Worm (Caenorhabditis elegans) whole organism, L2 larva: ENCODE results near the gene lgc-56.

Experiments used
- C34F6.9 ChIP-seq: fragments of 150-350 bp; optimal IDR thresholded peaks from 2 replicates; lab custom pipeline; 2014; ENCODE audit warnings: missing biosample characterization, missing genetic modification characterization
- F13H6.1 ChIP-seq: sonication (generic microtip); optimal IDR thresholded peaks from 2 replicates; lab custom pipeline; 2016; ENCODE audit warnings: missing genetic modification characterization, missing compliant biosample characterization
- Y55F3AM.14 ChIP-seq: fragments of 200-800 bp; sonication (Bioruptor generic); optimal IDR thresholded peaks from 2 replicates; lab custom pipeline; 2018; ENCODE audit warnings: mild to moderate bottlenecking, missing genetic modification characterization, missing compliant biosample characterization
- ZK546.5 ChIP-seq: sonication (generic microtip); optimal IDR thresholded peaks from 2 replicates; lab custom pipeline; 2017; ENCODE audit warnings: missing biosample characterization, missing genetic modification characterization
- alr-1 ChIP-seq: fragments of 150-350 bp; optimal IDR thresholded peaks from 2 replicates; lab custom pipeline; 2014; ENCODE audit warnings: missing biosample characterization, missing genetic modification characterization
- blmp-1 ChIP-seq: sonication (generic microtip); optimal IDR thresholded peaks from 2 replicates; lab custom pipeline; 2017; ENCODE audit warnings: missing genetic modification characterization, mild to moderate bottlenecking, missing compliant biosample characterization, antibody characterized with exemption, moderate library complexity; ENCODE audit not compliant: insufficient read depth
- ceh-16 ChIP-seq: fragments of 150-350 bp; optimal IDR thresholded peaks from 2 replicates; lab custom pipeline; 2014; ENCODE audit warnings: missing biosample characterization, missing genetic modification characterization
- ceh-82 ChIP-seq: fragments of 150-350 bp; optimal IDR thresholded peaks from 2 replicates; lab custom pipeline; 2014; ENCODE audit warnings: missing biosample characterization, missing genetic modification characterization
- crh-2 ChIP-seq: sonication (generic microtip); optimal IDR thresholded peaks from 2 replicates; lab custom pipeline; 2017; ENCODE audit warnings: missing biosample characterization, missing genetic modification characterization
- egl-27 ChIP-seq: sonication (generic microtip); optimal IDR thresholded peaks from 3 replicates; lab custom pipeline; 2017; ENCODE audit warnings: missing biosample characterization, missing genetic modification reagents, missing genetic modification characterization
- fos-1 ChIP-seq: fragments of 150-350 bp; optimal IDR thresholded peaks from 2 replicates; lab custom pipeline; 2014; ENCODE audit warnings: missing biosample characterization, missing genetic modification characterization
- gmeb-1 ChIP-seq: fragments of 150-350 bp; optimal IDR thresholded peaks from 2 replicates; lab custom pipeline; 2014; ENCODE audit warnings: missing biosample characterization, missing genetic modification characterization
- lin-11 ChIP-seq: fragments of 150-350 bp; sonication (generic microtip); optimal IDR thresholded peaks from 2 replicates; lab custom pipeline; 2014; ENCODE audit warnings: missing biosample characterization, missing genetic modification characterization, inconsistent platforms, mixed read lengths
- lin-13 ChIP-seq: fragments of 150-350 bp; optimal IDR thresholded peaks from 2 replicates; lab custom pipeline; 2014; ENCODE audit warnings: missing biosample characterization, missing genetic modification reagents, missing genetic modification characterization
- lsy-2 ChIP-seq, 2 experiments: fragments of 150-350 bp in 1 of 2; sonication (generic microtip) in 1 of 2; optimal IDR thresholded peaks; 2 replicates each; lab custom pipeline; 2014 to 2017; ENCODE audit warnings: missing biosample characterization in 2 of 2, missing genetic modification characterization in 2 of 2
- mab-5 ChIP-seq: fragments of 150-350 bp; optimal IDR thresholded peaks from 2 replicates; lab custom pipeline; 2014; ENCODE audit warnings: missing biosample characterization, missing genetic modification characterization
- mbf-1 ChIP-seq: sonication (generic microtip); optimal IDR thresholded peaks from 2 replicates; lab custom pipeline; 2017; ENCODE audit warnings: missing biosample characterization, missing genetic modification characterization
- mdl-1 ChIP-seq, 2 experiments: fragments of 150-350 bp in 1 of 2; sonication (generic microtip) in 1 of 2; optimal IDR thresholded peaks; 2 replicates each; lab custom pipeline; 2017; ENCODE audit warnings: missing biosample characterization in 2 of 2, missing genetic modification characterization in 2 of 2
- nhr-12 ChIP-seq: fragments of 150-350 bp; optimal IDR thresholded peaks from 2 replicates; lab custom pipeline; 2014; ENCODE audit warnings: missing biosample characterization, missing genetic modification characterization
- nhr-129 ChIP-seq: fragments of 150-350 bp; optimal IDR thresholded peaks from 2 replicates; lab custom pipeline; 2014; ENCODE audit warnings: missing biosample characterization, missing genetic modification characterization
- nhr-21 ChIP-seq: fragments of 150-350 bp; optimal IDR thresholded peaks from 2 replicates; lab custom pipeline; 2014; ENCODE audit warnings: missing biosample characterization, missing genetic modification characterization
- nhr-237 ChIP-seq: fragments of 150-350 bp; optimal IDR thresholded peaks from 2 replicates; lab custom pipeline; 2014; ENCODE audit warnings: missing biosample characterization, missing genetic modification characterization
- sem-4 ChIP-seq: fragments of 150-350 bp; optimal IDR thresholded peaks from 2 replicates; lab custom pipeline; 2014; ENCODE audit warnings: missing biosample characterization, missing genetic modification reagents, missing genetic modification characterization
- skn-1 ChIP-seq: sonication (generic microtip); optimal IDR thresholded peaks from 2 replicates; lab custom pipeline; 2017; ENCODE audit warnings: missing biosample characterization, missing genetic modification characterization
- sma-3 ChIP-seq: sonication (generic microtip); optimal IDR thresholded peaks from 2 replicates; lab custom pipeline; 2016; ENCODE audit warnings: missing genetic modification reagents, missing genetic modification characterization, missing compliant biosample characterization
- sma-9 ChIP-seq, 2 experiments: fragments of 150-350 bp in 1 of 2; sonication (generic microtip) in 1 of 2; optimal IDR thresholded peaks; 2 replicates each; lab custom pipeline; 2014 to 2016; ENCODE audit warnings: missing genetic modification characterization in 2 of 2, mild to moderate bottlenecking in 1 of 2, missing biosample characterization in 1 of 2, missing compliant biosample characterization in 1 of 2, missing genetic modification reagents in 1 of 2, moderate library complexity in 1 of 2
- snpc-4 ChIP-seq: fragments of 150-350 bp; optimal IDR thresholded peaks from 2 replicates; lab custom pipeline; 2014; ENCODE audit warnings: missing biosample characterization, missing genetic modification characterization
- unc-39 ChIP-seq: fragments of 150-350 bp; optimal IDR thresholded peaks from 2 replicates; lab custom pipeline; 2014; ENCODE audit warnings: missing biosample characterization, missing genetic modification characterization
- unc-55 ChIP-seq: fragments of 150-350 bp; sonication (generic microtip); optimal IDR thresholded peaks from 3 replicates; lab custom pipeline; 2014; ENCODE audit warnings: missing biosample characterization, missing genetic modification reagents, missing genetic modification characterization
- unc-62 ChIP-seq: fragments of 150-350 bp; optimal IDR thresholded peaks from 2 replicates; lab custom pipeline; 2014; ENCODE audit warnings: missing biosample characterization, missing genetic modification reagents, missing genetic modification characterization
- zag-1 ChIP-seq: fragments of 150-350 bp; optimal IDR thresholded peaks from 2 replicates; lab custom pipeline; 2014; ENCODE audit warnings: missing biosample characterization, missing genetic modification characterization
- ztf-4 ChIP-seq: fragments of 150-350 bp; optimal IDR thresholded peaks from 2 replicates; lab custom pipeline; 2014; ENCODE audit warnings: missing biosample characterization, missing genetic modification characterization

The lgc-56 gene

ce11 chrII:5103784-5104457 lies 26.3 kb upstream of the lgc-56 start, which contains the start of the genes C04G6.11 and mpk-2:
TSS of gene C04G6.11 (minus strand) at chrII:5103834.
TSS of gene mpk-2 (plus strand) at chrII:5104118.
- TF ChIP-seq fos-1 (peak; percentile 73), sma-9 (GFP tag; optimal IDR thresholded peaks at IDR 0.05; lab: Kevin White, UChicago) (peak; percentile 59), sma-9 (tag; optimal IDR thresholded peaks at IDR 0.05; lab: Kevin White, UChicago) (no peak), gmeb-1 (tag; lab: Kevin White, UChicago) (peak; percentile 25), sma-3 (no peak), crh-2 (tag; lab: Kevin White, UChicago) (peak; percentile 24), F13H6.1 (peak; percentile 33), skn-1 (tag; lab: Kevin White, UChicago) (no peak), nhr-12 (tag; lab: Kevin White, UChicago) (no peak)

ce11 chrII:5105020-5105419 lies 25.2 kb upstream of the lgc-56 start:
- TF ChIP-seq mab-5 (tag; lab: Kevin White, UChicago) (peak; percentile 23), F13H6.1 (peak; percentile 52), lin-13 (peak; percentile 63), zag-1 (tag; lab: Kevin White, UChicago) (peak; percentile 43), fos-1 (peak; percentile 79), unc-55 (peak; percentile 79), mbf-1 (no peak), ceh-82 (tag; lab: Kevin White, UChicago) (no peak), ztf-4 (tag; lab: Kevin White, UChicago) (peak; percentile 36), sem-4 (tag; lab: Kevin White, UChicago) (peak; percentile 1), nhr-21 (tag; lab: Kevin White, UChicago) (peak; percentile 85), nhr-129 (tag; lab: Kevin White, UChicago) (peak; percentile 94), sma-9 (GFP tag; optimal IDR thresholded peaks at IDR 0.05; lab: Kevin White, UChicago) (peak; percentile 82), sma-9 (tag; optimal IDR thresholded peaks at IDR 0.05; lab: Kevin White, UChicago) (no peak), crh-2 (tag; lab: Kevin White, UChicago) (peak; percentile 70), unc-39 (tag; lab: Kevin White, UChicago) (no peak), snpc-4 (no peak), egl-27 (tag; lab: Kevin White, UChicago) (peak; percentile 53), skn-1 (tag; lab: Kevin White, UChicago) (no peak), blmp-1 (tag; lab: Kevin White, UChicago) (peak; percentile 35), nhr-12 (tag; lab: Kevin White, UChicago) (no peak), gmeb-1 (tag; lab: Kevin White, UChicago) (peak; percentile 67), sma-3 (peak; percentile 57), lin-11 (peak; percentile 33), lsy-2 (tag; optimal IDR thresholded peaks at IDR 0.05; lab: Kevin White, UChicago) (peak in 1 of 2 experiments; percentile 49), ZK546.5 (no peak), C34F6.9 (tag; lab: Kevin White, UChicago) (peak; percentile 52), Y55F3AM.14 (GFP tag; lab: Kevin White, UChicago) (peak; percentile 61), mdl-1 (tag; optimal IDR thresholded peaks at IDR 0.05; lab: Kevin White, UChicago) (peak in 1 of 2 experiments; percentile 4), alr-1 (tag; lab: Kevin White, UChicago) (no peak)
- TF ChIP-seq, all 48 proteins: peak for 21

ce11 chrII:5109693-5110092 lies 20.5 kb upstream of the lgc-56 start, which contains the start of gene F09C12.2:
TSS of gene F09C12.2 (plus strand) at chrII:5110012.
- TF ChIP-seq nhr-237 (tag; lab: Kevin White, UChicago) = no peak
- TF ChIP-seq fos-1 = peak; percentile 14

ce11 chrII:5112082-5112481 lies 18.1 kb upstream of the lgc-56 start, which contains the start of gene F09C12.8:
TSS of gene F09C12.8 (plus strand) at chrII:5112382.
- TF ChIP-seq F13H6.1 (no peak), unc-39 (tag; lab: Kevin White, UChicago) (no peak), mdl-1 (tag; optimal IDR thresholded peaks at IDR 0.05; lab: Kevin White, UChicago) (no peak), ztf-4 (tag; lab: Kevin White, UChicago) (no peak), unc-62 (GFP tag; lab: Kevin White, UChicago) (no peak), ceh-16 (tag; lab: Kevin White, UChicago) (no peak), skn-1 (tag; lab: Kevin White, UChicago) (no peak), ZK546.5 (no peak), lsy-2 (tag; optimal IDR thresholded peaks at IDR 0.05; lab: Kevin White, UChicago) (no peak), nhr-237 (tag; lab: Kevin White, UChicago) (no peak)
